Worm (Caenorhabditis elegans): ENCODE results near the gene nas-6.

The nas-6 gene

ce11 chrIV:17461222-17461707 lies 29.3 kb downstream of the nas-6 start, which contains the start of gene rif-1.1:
Gene rif-1.1 (minus strand): TSS chrIV:17461272.
- TF ChIP-seq lsy-2 (tag; optimal IDR thresholded peaks at IDR 0.05), result peak in 1 of 2 experiments; percentile 86
- peak; percentile 49 for TF ChIP-seq nhr-129 (tag; optimal IDR thresholded peaks at IDR 0.05)
- no peak for TF ChIP-seq crh-2 (tag; optimal IDR thresholded peaks at IDR 0.05)
- no peak for TF ChIP-seq ZK546.5 (tag; optimal IDR thresholded peaks at IDR 0.05)
- TF ChIP-seq C34F6.9 (tag; optimal IDR thresholded peaks at IDR 0.05), result peak; percentile 19
- TF ChIP-seq lin-13 (GFP tag; optimal IDR thresholded peaks at IDR 0.05), result peak; percentile 23
- TF ChIP-seq R02D3.7 (tag; optimal IDR thresholded peaks at IDR 0.05), result no peak
- TF ChIP-seq ztf-1 (GFP tag; conservative IDR thresholded peaks at IDR 0.05), result no peak
- TF ChIP-seq unc-55 (GFP tag; optimal IDR thresholded peaks at IDR 0.05), result peak; percentile 72
- peak; percentile 2 for TF ChIP-seq sma-3 (GFP tag; optimal IDR thresholded peaks at IDR 0.05)
- peak; percentile 86 for TF ChIP-seq gmeb-1 (tag; optimal IDR thresholded peaks at IDR 0.05)
- no peak for TF ChIP-seq mab-5 (tag; optimal IDR thresholded peaks at IDR 0.05)

ce11 chrIV:17453996-17454395 lies 36.6 kb downstream of the nas-6 start:
- TF ChIP-seq lin-13 (GFP tag; optimal IDR thresholded peaks at IDR 0.05) (no peak), mbf-1 (tag; optimal IDR thresholded peaks at IDR 0.05) (no peak), unc-55 (GFP tag; optimal IDR thresholded peaks at IDR 0.05) (no peak), unc-39 (tag; optimal IDR thresholded peaks at IDR 0.05) (no peak), ztf-4 (tag; optimal IDR thresholded peaks at IDR 0.05) (no peak), mdl-1 (tag; optimal IDR thresholded peaks at IDR 0.05) (no peak), aly-2 (tag; optimal IDR thresholded peaks at IDR 0.05) (no peak), nhr-77 (tag; optimal IDR thresholded peaks at IDR 0.05) (no peak), alr-1 (tag; optimal IDR thresholded peaks at IDR 0.05) (no peak), ZK546.5 (tag; optimal IDR thresholded peaks at IDR 0.05) (no peak), sma-3 (GFP tag; optimal IDR thresholded peaks at IDR 0.05) (no peak), nhr-25 (tag; optimal IDR thresholded peaks at IDR 0.05) (no peak), nhr-129 (tag; optimal IDR thresholded peaks at IDR 0.05) (no peak), mab-5 (tag; optimal IDR thresholded peaks at IDR 0.05) (no peak), lin-11 (tag; optimal IDR thresholded peaks at IDR 0.05) (no peak), Y55F3AM.14 (GFP tag; optimal IDR thresholded peaks at IDR 0.05) (no peak), dmd-4 (tag; optimal IDR thresholded peaks at IDR 0.05) (no peak), F13H6.1 (tag; optimal IDR thresholded peaks at IDR 0.05) (no peak)

- TF ChIP-seq Y55F3AM.14 (GFP tag; optimal IDR thresholded peaks at IDR 0.05), result no peak
- no peak for TF ChIP-seq nhr-6 (tag; optimal IDR thresholded peaks at IDR 0.05)
- TF ChIP-seq zag-1 (tag; optimal IDR thresholded peaks at IDR 0.05), result no peak
- no peak for TF ChIP-seq nhr-23 (tag; optimal IDR thresholded peaks at IDR 0.05)
- no peak for TF ChIP-seq blmp-1 (tag; optimal IDR thresholded peaks at IDR 0.05; ENCODE audit: insufficient read depth)
- no peak for TF ChIP-seq egl-27 (tag; optimal IDR thresholded peaks at IDR 0.05)
- no peak for TF ChIP-seq F13H6.1 (tag; optimal IDR thresholded peaks at IDR 0.05)
- no peak for TF ChIP-seq ceh-82 (tag; optimal IDR thresholded peaks at IDR 0.05)
- TF ChIP-seq ZK546.5 (tag; optimal IDR thresholded peaks at IDR 0.05), result no peak
- no peak for TF ChIP-seq R02D3.7 (tag; optimal IDR thresholded peaks at IDR 0.05)
- TF ChIP-seq elt-3 (tag; optimal IDR thresholded peaks at IDR 0.05), result no peak
- TF ChIP-seq fos-1 (tag; optimal IDR thresholded peaks at IDR 0.05), result no peak
- TF ChIP-seq gmeb-1 (tag; optimal IDR thresholded peaks at IDR 0.05), result no peak
- no peak for TF ChIP-seq nhr-129 (tag; optimal IDR thresholded peaks at IDR 0.05)
- no peak for TF ChIP-seq skn-1 (tag; optimal IDR thresholded peaks at IDR 0.05)
- TF ChIP-seq unc-62 (GFP tag; optimal IDR thresholded peaks at IDR 0.05), result no peak
- no peak for TF ChIP-seq nhr-237 (tag; optimal IDR thresholded peaks at IDR 0.05)
- TF ChIP-seq nhr-12 (tag; optimal IDR thresholded peaks at IDR 0.05), result no peak
- TF ChIP-seq unc-39 (tag; optimal IDR thresholded peaks at IDR 0.05), result no peak
Measured at ce11 chrIV:17453200-17453599, 37.4 kb downstream of the nas-6 start.

ce11 chrIV:17450443-17450842 lies 40.1 kb downstream of the nas-6 start, which contains the start of gene F11E6.8:
Gene F11E6.8 (minus strand): TSS chrIV:17450543.
- no peak for TF ChIP-seq blmp-1 (tag; optimal IDR thresholded peaks at IDR 0.05; ENCODE audit: insufficient read depth)
- TF ChIP-seq unc-62 (GFP tag; optimal IDR thresholded peaks at IDR 0.05), result no peak
- no peak for TF ChIP-seq egl-27 (tag; optimal IDR thresholded peaks at IDR 0.05)
- TF ChIP-seq mbf-1 (tag; optimal IDR thresholded peaks at IDR 0.05), result no peak
- TF ChIP-seq mdl-1 (tag; optimal IDR thresholded peaks at IDR 0.05), result no peak
- TF ChIP-seq R02D3.7 (tag; optimal IDR thresholded peaks at IDR 0.05), result no peak
- no peak for TF ChIP-seq nhr-11 (tag; optimal IDR thresholded peaks at IDR 0.05)
- no peak for TF ChIP-seq crh-2 (tag; optimal IDR thresholded peaks at IDR 0.05)
- no peak for TF ChIP-seq nhr-237 (tag; optimal IDR thresholded peaks at IDR 0.05)
- no peak for TF ChIP-seq elt-3 (tag; optimal IDR thresholded peaks at IDR 0.05)
- TF ChIP-seq ceh-16 (tag; optimal IDR thresholded peaks at IDR 0.05), result no peak
- no peak for TF ChIP-seq nhr-77 (tag; optimal IDR thresholded peaks at IDR 0.05)
- no peak for TF ChIP-seq ztf-11 (tag; optimal IDR thresholded peaks at IDR 0.05)
- no peak for TF ChIP-seq nhr-21 (tag; optimal IDR thresholded peaks at IDR 0.05)
